Fruit fly (Drosophila melanogaster) whole organism, wandering third instar larva: ENCODE results near the gene SelT.

ENCODE experiments used
- Abd-B ChIP-seq: fragments of >200 bp; optimal IDR thresholded peaks from 2 replicates; lab custom pipeline; 2017; ENCODE audit warnings: missing biosample characterization, missing genetic modification characterization
- CG32264 ChIP-seq: fragments of 200-800 bp; sonication (Bioruptor generic); optimal IDR thresholded peaks from 2 replicates; lab custom pipeline; 2016; ENCODE audit warnings: missing biosample characterization, missing genetic modification characterization
- CG9705 ChIP-seq: fragments of 200-800 bp; sonication (Bioruptor generic); optimal IDR thresholded peaks from 2 replicates; lab custom pipeline; 2018; ENCODE audit warnings: missing biosample characterization, mild to moderate bottlenecking, missing genetic modification characterization
- CrebA ChIP-seq: fragments of 200-800 bp; sonication (Bioruptor generic); optimal IDR thresholded peaks from 2 replicates; lab custom pipeline; 2016; ENCODE audit warnings: missing biosample characterization, mild to moderate bottlenecking, missing genetic modification characterization, borderline replicate concordance
- Dfd ChIP-seq: fragments of >200 bp; optimal IDR thresholded peaks from 2 replicates; lab custom pipeline; 2017; ENCODE audit warnings: missing biosample characterization, missing genetic modification characterization
- Dif ChIP-seq: fragments of 200-275, 200-300 bp; sonication (Bioruptor generic); optimal IDR thresholded peaks from 2 replicates; lab custom pipeline; 2018; ENCODE audit warnings: missing biosample characterization, missing genetic modification characterization; ENCODE audit not compliant: partially characterized antibody
- GATAd ChIP-seq: sonication (Bioruptor generic); optimal IDR thresholded peaks from 2 replicates; lab custom pipeline; 2016; ENCODE audit warnings: missing biosample characterization, missing genetic modification characterization
- HLH106 ChIP-seq: fragments of 200-800 bp; optimal IDR thresholded peaks from 3 replicates; lab custom pipeline; 2019; ENCODE audit warnings: missing biosample characterization, mild to moderate bottlenecking, missing genetic modification characterization, moderate library complexity
- Hnf4 ChIP-seq: fragments of 200-800 bp; sonication (Bioruptor generic); optimal IDR thresholded peaks from 2 replicates; lab custom pipeline; 2016; ENCODE audit warnings: missing biosample characterization, mild to moderate bottlenecking, missing genetic modification characterization
- Hr78 ChIP-seq: fragments of >200 bp; optimal IDR thresholded peaks from 2 replicates; lab custom pipeline; 2017; ENCODE audit warnings: missing biosample characterization, missing genetic modification characterization
- Hr83 ChIP-seq: fragments of 200-300 bp; sonication (Bioruptor generic); optimal IDR thresholded peaks from 2 replicates; lab custom pipeline; 2016; ENCODE audit warnings: missing biosample characterization, mild to moderate bottlenecking, missing genetic modification characterization, moderate library complexity; ENCODE audit not compliant: poor library complexity, severe bottlenecking
- Jra ChIP-seq: sonication (Bioruptor generic); optimal IDR thresholded peaks from 2 replicates; lab custom pipeline; 2016; ENCODE audit warnings: missing biosample characterization, missing genetic modification characterization
- Mio ChIP-seq: sonication (Bioruptor generic); optimal IDR thresholded peaks from 2 replicates; lab custom pipeline; 2016; ENCODE audit warnings: missing biosample characterization, missing genetic modification characterization
- Myc ChIP-seq: fragments of >200 bp; optimal IDR thresholded peaks from 2 replicates; lab custom pipeline; 2017
- N ChIP-seq: fragments of >200 bp; optimal IDR thresholded peaks from 2 replicates; lab custom pipeline; 2018; ENCODE audit warnings: missing biosample characterization, missing external identifiers, missing genetic modification characterization
- OdsH ChIP-seq: fragments of 200-800 bp; sonication (Bioruptor generic); optimal IDR thresholded peaks from 2 replicates; lab custom pipeline; 2016; ENCODE audit warnings: missing biosample characterization, mild to moderate bottlenecking, missing genetic modification characterization
- Rel ChIP-seq, 2 experiments: fragments of 200-800 bp; sonication (Bioruptor generic) in 1 of 2; optimal IDR thresholded peaks; 2 replicates in 1 of 2; 3 replicates in 1 of 2; lab custom pipeline; 2016 to 2019; ENCODE audit warnings: mild to moderate bottlenecking in 2 of 2, missing biosample characterization in 2 of 2, missing genetic modification characterization in 2 of 2, moderate library complexity in 1 of 2
- Sp1 ChIP-seq: fragments of 200-800 bp; sonication (Bioruptor generic); optimal IDR thresholded peaks from 3 replicates; lab custom pipeline; 2019; ENCODE audit warnings: missing biosample characterization, mild to moderate bottlenecking, missing genetic modification characterization, moderate library complexity
- Vsx2 ChIP-seq: fragments of 200-300, 225-300 bp; sonication (Bioruptor generic); optimal IDR thresholded peaks from 2 replicates; lab custom pipeline; 2018; ENCODE audit warnings: missing biosample characterization, missing genetic modification characterization; ENCODE audit not compliant: partially characterized antibody
- br ChIP-seq: fragments of 200-800 bp; sonication (Bioruptor generic); optimal IDR thresholded peaks from 2 replicates; lab custom pipeline; 2016; ENCODE audit warnings: missing biosample characterization, missing genetic modification characterization
- brk ChIP-seq: fragments of 200-800 bp; sonication (Bioruptor generic); optimal IDR thresholded peaks from 2 replicates; lab custom pipeline; 2016; ENCODE audit warnings: missing biosample characterization, mild to moderate bottlenecking, missing genetic modification characterization
- dl ChIP-seq, 2 experiments: fragments of 175-275, 200-275 bp in 1 of 2; fragments of 200-275 bp in 1 of 2; sonication (Bioruptor generic); optimal IDR thresholded peaks; lab custom pipeline; 2018; ENCODE audit warnings: mild to moderate bottlenecking in 2 of 2, missing biosample characterization in 2 of 2, missing genetic modification characterization in 2 of 2, moderate library complexity in 2 of 2; ENCODE audit not compliant: partially characterized antibody in 2 of 2, insufficient read depth in 1 of 2
- dmrt93B ChIP-seq: fragments of 200-800 bp; sonication (Bioruptor generic); optimal IDR thresholded peaks from 2 replicates; lab custom pipeline; 2018; ENCODE audit warnings: missing biosample characterization, mild to moderate bottlenecking, missing genetic modification characterization
- dsf ChIP-seq: sonication (Bioruptor generic); optimal IDR thresholded peaks from 2 replicates; lab custom pipeline; 2016; ENCODE audit warnings: missing biosample characterization, missing genetic modification characterization, borderline replicate concordance
- ey ChIP-seq: fragments of 200-800 bp; sonication (Bioruptor generic); optimal IDR thresholded peaks from 2 replicates; lab custom pipeline; 2016; ENCODE audit warnings: missing biosample characterization, missing genetic modification characterization
- foxo ChIP-seq, 2 experiments: fragments of 200-800 bp; sonication (Bioruptor generic); optimal IDR thresholded peaks; 2 replicates in 1 of 2; 3 replicates in 1 of 2; lab custom pipeline; 2016 to 2017; ENCODE audit warnings: missing biosample characterization in 2 of 2, missing genetic modification characterization in 2 of 2
- fru ChIP-seq: fragments of 200-800 bp; sonication (Bioruptor generic); optimal IDR thresholded peaks from 3 replicates; lab custom pipeline; 2016; ENCODE audit warnings: missing biosample characterization, mild to moderate bottlenecking, missing genetic modification characterization
- h ChIP-seq: fragments of 200-800 bp; sonication (Bioruptor generic); optimal IDR thresholded peaks from 3 replicates; lab custom pipeline; 2016; ENCODE audit warnings: missing biosample characterization, mild to moderate bottlenecking, missing genetic modification characterization
- jim ChIP-seq: fragments of 175-275, 200-325 bp; sonication (Bioruptor generic); optimal IDR thresholded peaks from 2 replicates; lab custom pipeline; 2016; ENCODE audit warnings: missing biosample characterization, mild to moderate bottlenecking, missing genetic modification characterization
- lola ChIP-seq: fragments of >200 bp; optimal IDR thresholded peaks from 2 replicates; lab custom pipeline; 2017; ENCODE audit warnings: missing biosample characterization, missing genetic modification characterization
- pan ChIP-seq: fragments of >200 bp; optimal IDR thresholded peaks from 2 replicates; lab custom pipeline; 2017
- psq ChIP-seq: fragments of 200-800 bp; sonication (Bioruptor generic); optimal IDR thresholded peaks from 3 replicates; lab custom pipeline; 2017; ENCODE audit warnings: missing biosample characterization, mild to moderate bottlenecking, missing genetic modification characterization, moderate library complexity
- rgr ChIP-seq: fragments of 200-800 bp; sonication (Bioruptor generic); optimal IDR thresholded peaks from 3 replicates; lab custom pipeline; 2016; ENCODE audit warnings: missing biosample characterization, mild to moderate bottlenecking, missing genetic modification characterization
- sage ChIP-seq: fragments of 200-800 bp; sonication (Bioruptor generic); optimal IDR thresholded peaks from 2 replicates; lab custom pipeline; 2016; ENCODE audit warnings: missing biosample characterization, mild to moderate bottlenecking, missing genetic modification characterization
- sv ChIP-seq: fragments of 200-800 bp; sonication (Bioruptor generic); optimal IDR thresholded peaks from 3 replicates; lab custom pipeline; 2016; ENCODE audit warnings: missing biosample characterization, missing genetic modification characterization
- tai ChIP-seq: sonication (Bioruptor generic); optimal IDR thresholded peaks from 2 replicates; lab custom pipeline; 2016; ENCODE audit warnings: missing biosample characterization, missing genetic modification characterization
- usp ChIP-seq: fragments of >200 bp; optimal IDR thresholded peaks from 2 replicates; lab custom pipeline; 2017; ENCODE audit warnings: missing biosample characterization, missing genetic modification characterization
- woc ChIP-seq: sonication (Bioruptor generic); optimal IDR thresholded peaks from 2 replicates; lab custom pipeline; 2016; ENCODE audit warnings: missing biosample characterization, mild to moderate bottlenecking, missing genetic modification characterization

Gene SelT

dm6 chr2L:4973731-4974415 is 36.8 kb upstream of the SelT start, which contains the start of gene mRpL28:
mRpL28 (plus strand) TSS chr2L:4973976.
- no peak for TF ChIP-seq dsf (GFP tag; lab: Kevin White, UChicago)
- TF ChIP-seq ey = peak; percentile 26
- no peak for TF ChIP-seq dmrt93B
- TF ChIP-seq Dfd (GFP tag; lab: Kevin White, UChicago) = no peak
- no peak for TF ChIP-seq dl (GFP tag; optimal IDR thresholded peaks at IDR 0.05; lab: Kevin White, UChicago; ENCODE audit: insufficient read depth in 1 of 2, partially characterized antibody in 2 of 2)
- no peak for TF ChIP-seq Myc (lab: Kevin White, UChicago)
- no peak for TF ChIP-seq pan (lab: Kevin White, UChicago)
- no peak for TF ChIP-seq sv (GFP tag; lab: Kevin White, UChicago)
- TF ChIP-seq Vsx2 = no peak
- TF ChIP-seq Jra (GFP tag; lab: Kevin White, UChicago) = no peak
- no peak for TF ChIP-seq br
- no peak for TF ChIP-seq CG32264 (GFP tag; lab: Kevin White, UChicago)
- no peak for TF ChIP-seq Dif
- no peak for TF ChIP-seq foxo (GFP tag; optimal IDR thresholded peaks at IDR 0.05; lab: Kevin White, UChicago)
- TF ChIP-seq lola (GFP tag; lab: Kevin White, UChicago) = no peak
- peak; percentile 2 for TF ChIP-seq psq (GFP tag; lab: Kevin White, UChicago)
- TF ChIP-seq fru (GFP tag; lab: Kevin White, UChicago) = no peak
- TF ChIP-seq HLH106 (tag; lab: Kevin White, UChicago) = peak; percentile 15
- no peak for TF ChIP-seq rgr (GFP tag; lab: Kevin White, UChicago)
- TF ChIP-seq Rel (GFP tag; optimal IDR thresholded peaks at IDR 0.05; lab: Kevin White, UChicago) = no peak
- peak; percentile 88 for TF ChIP-seq Rel (tag; optimal IDR thresholded peaks at IDR 0.05; lab: Kevin White, UChicago)
- peak; percentile 16 for TF ChIP-seq Hr83 (GFP tag; lab: Kevin White, UChicago)
- no peak for TF ChIP-seq Mio (GFP tag; lab: Kevin White, UChicago)

dm6 chr2L:4976988-4977551 is 33.7 kb upstream of the SelT start, which contains the start of the genes Gmd and CG3792:
Gmd (minus strand) TSS chr2L:4977023.
CG3792 (plus strand) TSS chr2L:4977312.
- TF ChIP-seq jim (GFP tag; lab: Kevin White, UChicago) (no peak), HLH106 (tag; lab: Kevin White, UChicago) (peak; percentile 95), pan (lab: Kevin White, UChicago) (no peak), sage (GFP tag; lab: Kevin White, UChicago) (no peak), CG9705 (peak; percentile 92), tai (GFP tag; lab: Kevin White, UChicago) (no peak), Vsx2 (no peak), woc (GFP tag; lab: Kevin White, UChicago) (peak; percentile 96), Hr83 (GFP tag; lab: Kevin White, UChicago) (no peak), Sp1 (GFP tag; lab: Kevin White, UChicago) (peak; percentile 88), CG32264 (GFP tag; lab: Kevin White, UChicago) (peak; percentile 80), brk (GFP tag; lab: Kevin White, UChicago) (no peak), Hnf4 (GFP tag; lab: Kevin White, UChicago) (no peak), psq (GFP tag; lab: Kevin White, UChicago) (peak; percentile 90), CrebA (GFP tag; lab: Kevin White, UChicago) (no peak), Mio (GFP tag; lab: Kevin White, UChicago) (peak; percentile 68), dl (GFP tag; optimal IDR thresholded peaks at IDR 0.05; lab: Kevin White, UChicago; ENCODE audit: insufficient read depth in 1 of 2, partially characterized antibody in 2 of 2) (no peak), Hr78 (GFP tag; lab: Kevin White, UChicago) (no peak), Jra (GFP tag; lab: Kevin White, UChicago) (peak; percentile 95), Rel (GFP tag; optimal IDR thresholded peaks at IDR 0.05; lab: Kevin White, UChicago) (no peak), Rel (tag; optimal IDR thresholded peaks at IDR 0.05; lab: Kevin White, UChicago) (peak; percentile 81), N (no peak), OdsH (peak; percentile 92), lola (GFP tag; lab: Kevin White, UChicago) (no peak), ey (peak; percentile 92), h (GFP tag; lab: Kevin White, UChicago) (peak; percentile 97), fru (GFP tag; lab: Kevin White, UChicago) (peak; percentile 96), Dfd (GFP tag; lab: Kevin White, UChicago) (no peak), Dif (no peak), GATAd (GFP tag; lab: Kevin White, UChicago) (no peak), usp (no peak), foxo (GFP tag; optimal IDR thresholded peaks at IDR 0.05; lab: Kevin White, UChicago) (peak; percentile 68 to 97), Abd-B (GFP tag; lab: Kevin White, UChicago) (no peak), dsf (GFP tag; lab: Kevin White, UChicago) (peak; percentile 84), br (peak; percentile 93), sv (GFP tag; lab: Kevin White, UChicago) (peak; percentile 97), dmrt93B (no peak), rgr (GFP tag; lab: Kevin White, UChicago) (peak; percentile 96), Myc (lab: Kevin White, UChicago) (peak; percentile 29)
- TF ChIP-seq, all 38 proteins: peak for 19
